Worm (Caenorhabditis elegans) whole organism, mixed stage, embryonic: ENCODE data around the gene C18E9.7.

ENCODE experiments used
- M03D4.4 ChIP-seq: sonication (generic microtip); optimal IDR thresholded peaks from 2 replicates; lab custom pipeline; 2017; ENCODE audit warnings: mild to moderate bottlenecking, missing genetic modification characterization, missing compliant biosample characterization
- bed-3 ChIP-seq: fragments of 200-800 bp; sonication (Bioruptor generic); optimal IDR thresholded peaks from 3 replicates; lab custom pipeline; 2018; ENCODE audit warnings: mild to moderate bottlenecking, missing genetic modification characterization, moderate library complexity, missing compliant biosample characterization
- blmp-1 ChIP-seq: fragments of 150-350 bp; optimal IDR thresholded peaks from 2 replicates; lab custom pipeline; 2014; ENCODE audit warnings: missing biosample characterization, missing genetic modification characterization
- ceh-39 ChIP-seq: fragments of 150-350 bp; optimal IDR thresholded peaks from 2 replicates; lab custom pipeline; 2014; ENCODE audit warnings: missing biosample characterization, missing genetic modification characterization
- ceh-43 ChIP-seq: fragments of 200-800 bp; sonication (Bioruptor generic); optimal IDR thresholded peaks from 2 replicates; lab custom pipeline; 2018; ENCODE audit warnings: mild to moderate bottlenecking, missing genetic modification characterization, moderate library complexity, missing compliant biosample characterization
- ces-1 ChIP-seq: fragments of 150-350 bp; optimal IDR thresholded peaks from 2 replicates; lab custom pipeline; 2014; ENCODE audit warnings: missing biosample characterization, missing genetic modification reagents, missing genetic modification characterization
- cnd-1 ChIP-seq: fragments of 200-800 bp; sonication (Bioruptor generic); optimal IDR thresholded peaks from 2 replicates; lab custom pipeline; 2018; ENCODE audit warnings: mild to moderate bottlenecking, missing genetic modification characterization, missing compliant biosample characterization
- drap-1 ChIP-seq: fragments of 200-800 bp; sonication (Bioruptor generic); optimal IDR thresholded peaks from 3 replicates; lab custom pipeline; 2018; ENCODE audit warnings: mild to moderate bottlenecking, missing genetic modification characterization, missing compliant biosample characterization
- elt-1 ChIP-seq: sonication (generic microtip); optimal IDR thresholded peaks from 2 replicates; lab custom pipeline; 2017; ENCODE audit warnings: missing genetic modification characterization, mild to moderate bottlenecking, missing compliant biosample characterization, antibody characterized with exemption, moderate library complexity, borderline replicate concordance; ENCODE audit not compliant: insufficient read depth
- flh-1 ChIP-seq: fragments of 200-800 bp; sonication (Bioruptor generic); optimal IDR thresholded peaks from 2 replicates; lab custom pipeline; 2018; ENCODE audit warnings: mild to moderate bottlenecking, missing genetic modification characterization, moderate library complexity, missing compliant biosample characterization
- ham-2 ChIP-seq: fragments of 200-800 bp; sonication (Bioruptor generic); optimal IDR thresholded peaks from 2 replicates; lab custom pipeline; 2018; ENCODE audit warnings: mild to moderate bottlenecking, missing genetic modification characterization, missing compliant biosample characterization
- hlh-1 ChIP-seq: fragments of 150-350 bp; optimal IDR thresholded peaks from 2 replicates; lab custom pipeline; 2014; ENCODE audit warnings: missing biosample characterization, missing genetic modification reagents, missing genetic modification characterization
- lin-13 ChIP-seq: fragments of 150-350 bp; optimal IDR thresholded peaks from 2 replicates; lab custom pipeline; 2014; ENCODE audit warnings: missing biosample characterization, missing genetic modification characterization
- lin-32 ChIP-seq: fragments of 200-800 bp; sonication (Bioruptor generic); optimal IDR thresholded peaks from 2 replicates; lab custom pipeline; 2018; ENCODE audit warnings: mild to moderate bottlenecking, missing genetic modification characterization, missing compliant biosample characterization
- mab-5 ChIP-seq: fragments of 150-350 bp; optimal IDR thresholded peaks from 2 replicates; lab custom pipeline; 2014; ENCODE audit warnings: missing biosample characterization, missing genetic modification characterization
- mep-1 ChIP-seq: fragments of 150-350 bp; optimal IDR thresholded peaks from 2 replicates; lab custom pipeline; 2017; ENCODE audit warnings: missing biosample characterization, missing genetic modification reagents, missing genetic modification characterization, inconsistent platforms
- mls-2 ChIP-seq: sonication (generic microtip); optimal IDR thresholded peaks from 2 replicates; lab custom pipeline; 2016; ENCODE audit warnings: mild to moderate bottlenecking, missing genetic modification characterization, moderate library complexity, missing compliant biosample characterization
- nhr-12 ChIP-seq: fragments of 150-350 bp; optimal IDR thresholded peaks from 2 replicates; lab custom pipeline; 2014; ENCODE audit warnings: missing biosample characterization, missing genetic modification characterization
- nhr-2 ChIP-seq: fragments of 150-350 bp; optimal IDR thresholded peaks from 2 replicates; lab custom pipeline; 2014; ENCODE audit warnings: missing biosample characterization, missing genetic modification characterization
- nhr-237 ChIP-seq: fragments of 150-350 bp; optimal IDR thresholded peaks from 2 replicates; lab custom pipeline; 2014; ENCODE audit warnings: missing biosample characterization, missing genetic modification characterization
- nhr-28 ChIP-seq: fragments of 150-350 bp; optimal IDR thresholded peaks from 2 replicates; lab custom pipeline; 2014; ENCODE audit warnings: missing biosample characterization, missing genetic modification characterization
- nhr-76 ChIP-seq: sonication (generic microtip); optimal IDR thresholded peaks from 2 replicates; lab custom pipeline; 2017; ENCODE audit warnings: missing biosample characterization, missing genetic modification characterization
- pha-4 ChIP-seq: fragments of 150-350 bp; optimal IDR thresholded peaks from 2 replicates; lab custom pipeline; 2018; ENCODE audit warnings: missing biosample characterization, missing genetic modification reagents, missing genetic modification characterization
- sem-2 ChIP-seq: fragments of 200-800 bp; sonication (Bioruptor generic); optimal IDR thresholded peaks from 2 replicates; lab custom pipeline; 2018; ENCODE audit warnings: mild to moderate bottlenecking, missing genetic modification characterization, missing compliant biosample characterization
- snpc-4 ChIP-seq: fragments of 150-350 bp; optimal IDR thresholded peaks from 2 replicates; lab custom pipeline; 2014; ENCODE audit warnings: missing biosample characterization, missing genetic modification characterization
- sptf-1 ChIP-seq: sonication (generic microtip); optimal IDR thresholded peaks from 2 replicates; lab custom pipeline; 2017; ENCODE audit warnings: mild to moderate bottlenecking, missing genetic modification characterization, moderate library complexity, missing compliant biosample characterization
- tbx-8 ChIP-seq: fragments of 200-800 bp; sonication (Bioruptor generic); optimal IDR thresholded peaks from 2 replicates; lab custom pipeline; 2018; ENCODE audit warnings: mild to moderate bottlenecking, missing genetic modification characterization, moderate library complexity, missing compliant biosample characterization
- unc-120 ChIP-seq: sonication (generic microtip); optimal IDR thresholded peaks from 2 replicates; lab custom pipeline; 2017; ENCODE audit warnings: missing genetic modification characterization, missing compliant biosample characterization; ENCODE audit not compliant: poor library complexity, severe bottlenecking
- unc-39 ChIP-seq: fragments of 150-350 bp; optimal IDR thresholded peaks from 2 replicates; lab custom pipeline; 2014; ENCODE audit warnings: missing biosample characterization, missing genetic modification characterization
- unc-62 ChIP-seq: fragments of 150-350 bp; optimal IDR thresholded peaks from 2 replicates; lab custom pipeline; 2014; ENCODE audit warnings: missing biosample characterization, missing genetic modification reagents, missing genetic modification characterization
- zip-8 ChIP-seq: fragments of 150-350 bp; optimal IDR thresholded peaks from 2 replicates; lab custom pipeline; 2014; ENCODE audit warnings: missing biosample characterization, missing genetic modification characterization

The C18E9.7 gene

ce11 chrII:8964835-8965234 lies 17.7 kb downstream of the C18E9.7 start, which contains the start of the genes ndub-3 and C18E9.2:
Gene ndub-3, minus strand, starts transcription at chrII:8964890.
Gene C18E9.2, plus strand, starts transcription at chrII:8965006.
- TF ChIP-seq ces-1 (peak; percentile 5), hlh-1 (tag; lab: Kevin White, UChicago) (peak; percentile 54), unc-39 (tag; lab: Kevin White, UChicago) (no peak), M03D4.4 (no peak), nhr-28 (tag; lab: Kevin White, UChicago) (no peak), bed-3 (GFP tag; lab: Kevin White, UChicago) (no peak), mep-1 (tag; lab: Kevin White, UChicago) (peak; percentile 72), mls-2 (tag; lab: Kevin White, UChicago) (no peak), nhr-237 (tag; lab: Kevin White, UChicago) (peak; percentile 11), blmp-1 (tag; lab: Kevin White, UChicago) (no peak), snpc-4 (no peak), ceh-39 (tag; lab: Kevin White, UChicago) (no peak)
- TF ChIP-seq, all 35 proteins: peak for 4

- no peak for TF ChIP-seq elt-1 (tag; lab: Kevin White, UChicago)
- no peak for TF ChIP-seq ham-2 (GFP tag; lab: Kevin White, UChicago)
- no peak for TF ChIP-seq snpc-4
- TF ChIP-seq nhr-2 (tag; lab: Kevin White, UChicago), result no peak
- TF ChIP-seq zip-8 (tag; lab: Kevin White, UChicago), result no peak
- TF ChIP-seq sptf-1 (tag; lab: Kevin White, UChicago), result no peak
- no peak for TF ChIP-seq flh-1 (GFP tag; lab: Kevin White, UChicago)
- TF ChIP-seq ceh-43 (GFP tag; lab: Kevin White, UChicago), result no peak
- TF ChIP-seq blmp-1 (tag; lab: Kevin White, UChicago), result no peak
- TF ChIP-seq unc-62, result no peak
- no peak for TF ChIP-seq nhr-237 (tag; lab: Kevin White, UChicago)
Measured at ce11 chrII:8964049-8964448, 18.5 kb downstream of the C18E9.7 start, which contains the start of gene sftd-3. Gene sftd-3, minus strand, starts transcription at chrII:8964149.

- TF ChIP-seq pha-4 (tag; lab: Kevin White, UChicago), result no peak
- TF ChIP-seq unc-120 (tag; lab: Kevin White, UChicago), result peak; percentile 29
- no peak for TF ChIP-seq mab-5 (tag; lab: Kevin White, UChicago)
- no peak for TF ChIP-seq lin-13
- TF ChIP-seq hlh-1 (tag; lab: Kevin White, UChicago), result peak; percentile 53
- no peak for TF ChIP-seq lin-32
- TF ChIP-seq drap-1 (GFP tag; lab: Kevin White, UChicago), result no peak
- no peak for TF ChIP-seq sptf-1 (tag; lab: Kevin White, UChicago)
Measured at ce11 chrII:8962206-8962605, 20.4 kb downstream of the C18E9.7 start.

- TF ChIP-seq lin-13, result no peak
- no peak for TF ChIP-seq unc-39 (tag; lab: Kevin White, UChicago)
- TF ChIP-seq unc-62, result peak; percentile 87
- TF ChIP-seq nhr-12, result no peak
- TF ChIP-seq, all 35 proteins: peak for 1
Measured at ce11 chrII:8961450-8961849, 21.1 kb downstream of the C18E9.7 start.

- no peak for TF ChIP-seq nhr-12
- TF ChIP-seq ceh-43 (GFP tag; lab: Kevin White, UChicago), result no peak
Measured at ce11 chrII:8960414-8960813, 22.2 kb downstream of the C18E9.7 start, which contains the start of gene cal-2. Gene cal-2, plus strand, starts transcription at chrII:8960714.

ce11 chrII:8959081-8959480 lies 23.5 kb downstream of the C18E9.7 start:
- no peak for TF ChIP-seq elt-1 (tag; lab: Kevin White, UChicago)
- TF ChIP-seq nhr-2 (tag; lab: Kevin White, UChicago), result no peak
- TF ChIP-seq unc-120 (tag; lab: Kevin White, UChicago), result peak; percentile 32
- no peak for TF ChIP-seq sptf-1 (tag; lab: Kevin White, UChicago)
- no peak for TF ChIP-seq lin-13
- no peak for TF ChIP-seq zip-8 (tag; lab: Kevin White, UChicago)
- TF ChIP-seq bed-3 (GFP tag; lab: Kevin White, UChicago), result no peak
- peak; percentile 51 for TF ChIP-seq hlh-1 (tag; lab: Kevin White, UChicago)
- TF ChIP-seq ham-2 (GFP tag; lab: Kevin White, UChicago), result no peak
- no peak for TF ChIP-seq flh-1 (GFP tag; lab: Kevin White, UChicago)
- no peak for TF ChIP-seq sem-2
- TF ChIP-seq cnd-1 (tag; lab: Kevin White, UChicago), result no peak
- TF ChIP-seq mls-2 (tag; lab: Kevin White, UChicago), result no peak
- TF ChIP-seq blmp-1 (tag; lab: Kevin White, UChicago), result no peak
- TF ChIP-seq tbx-8 (GFP tag; lab: Kevin White, UChicago), result no peak
- TF ChIP-seq ceh-43 (GFP tag; lab: Kevin White, UChicago), result no peak
- TF ChIP-seq mab-5 (tag; lab: Kevin White, UChicago), result no peak
- no peak for TF ChIP-seq unc-39 (tag; lab: Kevin White, UChicago)
- TF ChIP-seq nhr-76 (tag; lab: Kevin White, UChicago), result no peak
- TF ChIP-seq unc-62, result peak; percentile 21
